Worm (Caenorhabditis elegans) whole organism, mixed stage, embryonic: ENCODE results near the gene hst-3.1.

Source experiments
- ceh-39 ChIP-seq: fragments of 150-350 bp; optimal IDR thresholded peaks from 2 replicates; lab custom pipeline; 2014; ENCODE audit warnings: missing biosample characterization, missing genetic modification characterization
- ces-1 ChIP-seq: fragments of 150-350 bp; optimal IDR thresholded peaks from 2 replicates; lab custom pipeline; 2014; ENCODE audit warnings: missing biosample characterization, missing genetic modification reagents, missing genetic modification characterization
- drap-1 ChIP-seq: fragments of 200-800 bp; sonication (Bioruptor generic); optimal IDR thresholded peaks from 3 replicates; lab custom pipeline; 2018; ENCODE audit warnings: mild to moderate bottlenecking, missing genetic modification characterization, missing compliant biosample characterization
- elt-3 ChIP-seq: fragments of 150-350 bp; optimal IDR thresholded peaks from 2 replicates; lab custom pipeline; 2014; ENCODE audit warnings: missing biosample characterization, missing genetic modification characterization
- flh-1 ChIP-seq: fragments of 200-800 bp; sonication (Bioruptor generic); optimal IDR thresholded peaks from 2 replicates; lab custom pipeline; 2018; ENCODE audit warnings: mild to moderate bottlenecking, missing genetic modification characterization, moderate library complexity, missing compliant biosample characterization
- ham-2 ChIP-seq: fragments of 200-800 bp; sonication (Bioruptor generic); optimal IDR thresholded peaks from 2 replicates; lab custom pipeline; 2018; ENCODE audit warnings: mild to moderate bottlenecking, missing genetic modification characterization, missing compliant biosample characterization
- lin-13 ChIP-seq: fragments of 150-350 bp; optimal IDR thresholded peaks from 2 replicates; lab custom pipeline; 2014; ENCODE audit warnings: missing biosample characterization, missing genetic modification characterization
- lin-32 ChIP-seq: fragments of 200-800 bp; sonication (Bioruptor generic); optimal IDR thresholded peaks from 2 replicates; lab custom pipeline; 2018; ENCODE audit warnings: mild to moderate bottlenecking, missing genetic modification characterization, missing compliant biosample characterization
- lsy-2 ChIP-seq: fragments of 150-350 bp; optimal IDR thresholded peaks from 2 replicates; lab custom pipeline; 2014; ENCODE audit warnings: missing biosample characterization, missing genetic modification characterization
- mab-5 ChIP-seq: fragments of 150-350 bp; optimal IDR thresholded peaks from 2 replicates; lab custom pipeline; 2014; ENCODE audit warnings: missing biosample characterization, missing genetic modification characterization
- nhr-12 ChIP-seq: fragments of 150-350 bp; optimal IDR thresholded peaks from 2 replicates; lab custom pipeline; 2014; ENCODE audit warnings: missing biosample characterization, missing genetic modification characterization
- nhr-2 ChIP-seq: fragments of 150-350 bp; optimal IDR thresholded peaks from 2 replicates; lab custom pipeline; 2014; ENCODE audit warnings: missing biosample characterization, missing genetic modification characterization
- nhr-237 ChIP-seq: fragments of 150-350 bp; optimal IDR thresholded peaks from 2 replicates; lab custom pipeline; 2014; ENCODE audit warnings: missing biosample characterization, missing genetic modification characterization
- nhr-76 ChIP-seq: sonication (generic microtip); optimal IDR thresholded peaks from 2 replicates; lab custom pipeline; 2017; ENCODE audit warnings: missing biosample characterization, missing genetic modification characterization
- pha-4 ChIP-seq: fragments of 150-350 bp; optimal IDR thresholded peaks from 2 replicates; lab custom pipeline; 2018; ENCODE audit warnings: missing biosample characterization, missing genetic modification reagents, missing genetic modification characterization
- sptf-1 ChIP-seq: sonication (generic microtip); optimal IDR thresholded peaks from 2 replicates; lab custom pipeline; 2017; ENCODE audit warnings: mild to moderate bottlenecking, missing genetic modification characterization, moderate library complexity, missing compliant biosample characterization
- tbx-8 ChIP-seq: fragments of 200-800 bp; sonication (Bioruptor generic); optimal IDR thresholded peaks from 2 replicates; lab custom pipeline; 2018; ENCODE audit warnings: mild to moderate bottlenecking, missing genetic modification characterization, moderate library complexity, missing compliant biosample characterization
- unc-120 ChIP-seq: sonication (generic microtip); optimal IDR thresholded peaks from 2 replicates; lab custom pipeline; 2017; ENCODE audit warnings: missing genetic modification characterization, missing compliant biosample characterization; ENCODE audit not compliant: poor library complexity, severe bottlenecking

hst-3.1 gene

DNA sequence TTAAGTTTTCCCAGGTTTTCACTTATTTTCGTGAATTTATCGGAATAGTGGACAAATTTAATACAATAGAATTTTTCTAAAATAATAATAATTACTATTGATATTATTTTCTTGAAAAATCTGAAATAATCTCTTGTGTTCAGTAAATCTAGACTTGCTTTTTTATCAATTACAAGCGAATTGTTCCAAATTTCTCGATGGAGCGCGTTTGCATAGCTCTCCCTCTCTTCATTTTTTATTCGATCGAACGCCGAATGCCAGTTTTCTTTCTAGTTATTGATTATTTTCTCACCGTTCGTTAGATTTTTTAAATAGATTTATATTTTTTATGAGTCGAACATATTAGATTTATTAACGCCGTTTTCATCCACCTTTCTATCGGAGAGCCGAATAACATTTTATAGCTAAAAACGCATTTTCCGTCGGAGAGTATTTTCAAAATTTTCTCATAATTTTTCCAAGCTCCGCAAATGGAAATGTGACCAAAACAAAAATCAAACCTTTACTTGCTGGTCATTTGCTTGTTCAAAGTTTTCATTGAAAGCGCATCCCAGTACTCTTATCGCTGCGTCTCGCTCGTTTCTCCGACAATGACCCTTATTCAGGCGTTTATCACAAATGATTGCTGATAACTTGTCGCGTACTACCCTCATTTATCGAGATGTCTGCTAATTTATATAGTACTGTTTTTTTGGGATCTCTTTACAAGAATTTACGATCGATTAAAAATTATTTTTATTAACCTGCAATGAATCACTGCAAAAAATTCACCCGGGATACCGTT, 46.2 kb downstream of the hst-3.1 start:
- TF ChIP-seq sptf-1 (tag; lab: Kevin White, UChicago): no peak
- no peak for TF ChIP-seq ces-1
- no peak for TF ChIP-seq lsy-2
- no peak for TF ChIP-seq nhr-12 (tag; lab: Kevin White, UChicago)
- TF ChIP-seq nhr-237 (tag; lab: Kevin White, UChicago): no peak
- no peak for TF ChIP-seq pha-4 (tag; lab: Kevin White, UChicago)
- no peak for TF ChIP-seq lin-32 (GFP tag; lab: Kevin White, UChicago)
- no peak for TF ChIP-seq drap-1
- TF ChIP-seq ham-2 (GFP tag; lab: Kevin White, UChicago): no peak

DNA sequence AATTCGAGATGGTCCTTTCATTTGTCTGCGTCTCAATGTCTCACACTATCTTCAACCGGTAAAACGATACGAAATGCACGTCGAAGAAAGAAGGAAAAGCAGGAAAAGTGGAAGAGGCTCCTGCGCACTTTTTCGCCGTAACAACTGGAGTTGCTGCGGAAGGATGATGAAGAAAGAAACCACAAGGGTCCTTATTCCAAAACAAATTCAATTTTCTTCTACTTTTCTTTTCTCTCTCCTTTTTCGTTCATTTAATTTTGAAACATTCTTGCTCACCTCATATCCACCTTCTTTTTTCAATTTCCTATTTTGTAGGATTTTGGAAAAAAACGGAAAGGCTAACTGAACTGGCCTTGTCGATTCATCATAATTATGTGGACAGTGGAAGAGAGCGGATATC, 48.5 kb downstream of the hst-3.1 start:
- TF ChIP-seq lsy-2 (no peak), pha-4 (tag; lab: Kevin White, UChicago) (no peak), lin-13 (no peak), ceh-39 (tag; lab: Kevin White, UChicago) (no peak), sptf-1 (tag; lab: Kevin White, UChicago) (no peak), tbx-8 (GFP tag; lab: Kevin White, UChicago) (no peak), ces-1 (peak; percentile 92), unc-120 (tag; lab: Kevin White, UChicago) (no peak), nhr-2 (tag; lab: Kevin White, UChicago) (no peak)

DNA sequence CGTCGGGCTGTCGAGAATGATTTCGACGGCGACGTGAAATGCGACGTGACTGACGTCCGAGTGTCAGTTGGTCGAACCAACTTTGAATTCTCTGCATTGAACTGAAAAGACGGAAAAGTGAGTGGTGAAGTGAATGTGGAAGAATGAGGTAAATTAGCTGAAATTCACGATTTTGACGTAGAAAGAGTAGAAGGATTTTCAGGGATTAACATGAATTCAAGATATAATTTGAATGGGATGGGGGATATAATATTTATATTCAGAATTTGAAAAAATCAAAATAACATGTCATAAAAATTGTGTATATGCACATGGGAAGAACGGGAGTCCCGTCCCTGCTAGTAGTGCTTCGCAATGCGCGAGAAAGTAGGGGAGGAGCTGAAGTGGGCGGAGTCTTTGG, 50.9 kb downstream of the hst-3.1 start, which contains the start of gene C29H12.6:
TSS of gene C29H12.6 (minus strand) at position 101 of the 400 bp plus-strand sequence.
- TF ChIP-seq flh-1 (GFP tag; lab: Kevin White, UChicago) (no peak), nhr-76 (tag; lab: Kevin White, UChicago) (no peak)

DNA sequence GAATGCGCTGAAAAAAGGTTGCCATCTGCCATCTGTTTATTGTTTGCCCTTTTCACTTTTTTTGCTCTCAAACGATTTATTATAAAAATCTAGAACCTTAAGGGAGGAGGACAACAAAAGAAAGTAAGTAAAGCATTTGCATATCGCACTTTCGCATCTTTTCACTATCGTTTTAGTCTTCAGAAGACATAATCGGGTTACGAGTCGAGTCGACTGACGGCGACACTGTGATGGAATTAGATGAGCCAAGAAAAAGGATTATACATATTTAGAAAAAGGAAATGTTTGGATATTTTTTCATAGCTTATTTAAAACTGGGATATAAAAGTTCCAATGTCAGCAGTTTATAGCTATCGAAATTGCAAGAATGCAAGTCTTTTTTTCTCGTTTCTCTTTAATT, 52.4 kb downstream of the hst-3.1 start:
- TF ChIP-seq elt-3 (tag; lab: Kevin White, UChicago): no peak
- peak; percentile 98 for TF ChIP-seq ces-1
- no peak for TF ChIP-seq mab-5 (tag; lab: Kevin White, UChicago)
